Comparison of ENCODE assay signal across 3 worm cellular contexts in genomic region chrV:14093805-14094204, ce11.
TF ChIP-seq lines count a peak whose summit lies in the region.

TSS of gene D1086.8 (plus strand) at chrV:14094105.

TF ChIP-seq in whole organism, L1 larva, 84 proteins besides CTCF, POLR2A, EP300 and RAD21:
- TF ChIP-seq fos-1 (tag; optimal IDR thresholded peaks at IDR 0.05; lab: Kevin White, UChicago) (no peak), rnt-1 (tag; optimal IDR thresholded peaks at IDR 0.05; lab: Kevin White, UChicago) (peak; percentile 33), vab-15 (tag; optimal IDR thresholded peaks at IDR 0.05; lab: Kevin White, UChicago) (no peak), nhr-71 (tag; optimal IDR thresholded peaks at IDR 0.05; lab: Kevin White, UChicago) (no peak), unc-86 (tag; optimal IDR thresholded peaks at IDR 0.05; lab: Kevin White, UChicago) (no peak), lin-14 (GFP tag; optimal IDR thresholded peaks at IDR 0.05; lab: Kevin White, UChicago) (peak; percentile 57), Y116A8C.19 (tag; optimal IDR thresholded peaks at IDR 0.05; lab: Kevin White, UChicago; ENCODE audit: borderline replicate concordance) (no peak), dpl-1 (GFP tag; optimal IDR thresholded peaks at IDR 0.05; lab: Kevin White, UChicago) (no peak), blmp-1 (tag; optimal IDR thresholded peaks at IDR 0.05; lab: Kevin White, UChicago) (peak; percentile 11), snpc-4 (tag; optimal IDR thresholded peaks at IDR 0.05; lab: Kevin White, UChicago) (no peak), lin-13 (GFP tag; optimal IDR thresholded peaks at IDR 0.05; lab: Kevin White, UChicago) (no peak), unc-30 (tag; optimal IDR thresholded peaks at IDR 0.05; lab: Kevin White, UChicago) (no peak), xbp-1 (tag; optimal IDR thresholded peaks at IDR 0.05; lab: Kevin White, UChicago) (no peak), nhr-237 (tag; optimal IDR thresholded peaks at IDR 0.05; lab: Kevin White, UChicago) (no peak), lsy-2 (tag; optimal IDR thresholded peaks at IDR 0.05; lab: Kevin White, UChicago) (peak in 1 of 2 experiments; percentile 38), grh-1 (GFP tag; IDR thresholded peaks at IDR 0.05; lab: Robert Waterston, UW) (no peak), aly-2 (tag; optimal IDR thresholded peaks at IDR 0.05; lab: Kevin White, UChicago) (no peak), sptf-1 (tag; optimal IDR thresholded peaks at IDR 0.05; lab: Kevin White, UChicago) (no peak), alr-1 (tag; optimal IDR thresholded peaks at IDR 0.05; lab: Kevin White, UChicago; ENCODE audit: borderline replicate concordance) (no peak), ceh-8 (GFP tag; optimal IDR thresholded peaks at IDR 0.05; lab: Kevin White, UChicago) (no peak), skn-1 (tag; optimal IDR thresholded peaks at IDR 0.05; lab: Kevin White, UChicago) (no peak), C04F5.9 (tag; optimal IDR thresholded peaks at IDR 0.05; lab: Kevin White, UChicago) (no peak), aha-1 (tag; optimal IDR thresholded peaks at IDR 0.05; lab: Kevin White, UChicago) (no peak), ets-5 (GFP tag; IDR thresholded peaks at IDR 0.05; lab: Robert Waterston, UW) (no peak), nhr-20 (tag; optimal IDR thresholded peaks at IDR 0.05; lab: Kevin White, UChicago) (no peak), ztf-11 (tag; optimal IDR thresholded peaks at IDR 0.05; lab: Kevin White, UChicago) (no peak), egl-13 (tag; optimal IDR thresholded peaks at IDR 0.05; lab: Kevin White, UChicago) (no peak), dsc-1 (tag; optimal IDR thresholded peaks at IDR 0.05; lab: Kevin White, UChicago) (peak; percentile 2)

TF ChIP-seq in whole organism, L2 larva, 48 proteins besides CTCF, POLR2A, EP300 and RAD21:
- peak; percentile 4 for TF ChIP-seq C34F6.9 (tag; optimal IDR thresholded peaks at IDR 0.05; lab: Kevin White, UChicago)
- no peak for TF ChIP-seq mbf-1 (tag; optimal IDR thresholded peaks at IDR 0.05; lab: Kevin White, UChicago)
TF ChIP-seq in whole organism, L2 larva: peak in this region for 1.

TF ChIP-seq in whole organism, L3 larva, 47 proteins besides CTCF, POLR2A, EP300 and RAD21:
- peak; percentile 8 for TF ChIP-seq nfya-1 (tag; optimal IDR thresholded peaks at IDR 0.05; lab: Kevin White, UChicago; ENCODE audit: insufficient read depth)
- TF ChIP-seq snpc-4 (tag; optimal IDR thresholded peaks at IDR 0.05; lab: Kevin White, UChicago) = no peak
- peak; percentile 44 for TF ChIP-seq egl-5 (tag; optimal IDR thresholded peaks at IDR 0.05; lab: Kevin White, UChicago)

Comparison
In these comparisons a context has a peak if more than half of its experiments do, and no peak if none do; other contexts are left out.
1. Of the 22 proteins assayed by ChIP-seq in both whole organism, L1 larva and whole organism, L2 larva: peak only in whole organism, L1 larva: blmp-1; only in whole organism, L2 larva: none; in both: none; in neither: 20; mixed calls (peak in some experiments, not most) for 1.